Worm (Caenorhabditis elegans): ENCODE data around the gene F38H4.3.

ce11 chrIV:11809047-11809446, 33.2 kb upstream of the F38H4.3 start:
- no peak for TF ChIP-seq F55B11.4 (tag; optimal IDR thresholded peaks at IDR 0.05; ENCODE audit: borderline replicate concordance, insufficient read depth)
- no peak for TF ChIP-seq nhr-179 (tag; optimal IDR thresholded peaks at IDR 0.05)
- TF ChIP-seq Y95B8A.8 (GFP tag; IDR thresholded peaks at IDR 0.05) = no peak
- TF ChIP-seq K11D2.4 (GFP tag; IDR thresholded peaks at IDR 0.05) = no peak
- TF ChIP-seq ceh-100 (GFP tag; IDR thresholded peaks at IDR 0.05) = no peak
- TF ChIP-seq nhr-80 (tag; optimal IDR thresholded peaks at IDR 0.05) = no peak
- no peak for TF ChIP-seq unc-130 (GFP tag; optimal IDR thresholded peaks at IDR 0.05)
- no peak for TF ChIP-seq die-1 (tag; optimal IDR thresholded peaks at IDR 0.05)
- no peak for TF ChIP-seq mcd-1 (GFP tag; IDR thresholded peaks at IDR 0.05)

All from whole organism, young adult.